Fruit fly (Drosophila melanogaster) whole organism, embryonic: ENCODE measurements around the gene CG43273.

Experiments used
- CG10274 ChIP-seq: fragments of 200-800 bp; sonication (Bioruptor generic); optimal IDR thresholded peaks from 3 replicates; lab custom pipeline; 2017; ENCODE audit warnings: missing biosample characterization, mild to moderate bottlenecking, missing genetic modification characterization
- CG11456 ChIP-seq: fragments of 200-800 bp; sonication (Bioruptor generic); IDR thresholded peaks from 3 replicates; pipeline ENCODE4 v1.3.6; 2022; ENCODE audit warnings: missing biosample characterization, missing genetic modification characterization
- CG12155 ChIP-seq: fragments of 200-800 bp; sonication (Bioruptor generic); optimal IDR thresholded peaks from 3 replicates; lab custom pipeline; 2016; ENCODE audit warnings: missing biosample characterization, missing genetic modification characterization
- CG1529 ChIP-seq: fragments of 200-800 bp; sonication (Bioruptor generic); optimal IDR thresholded peaks from 3 replicates; lab custom pipeline; 2018; ENCODE audit warnings: missing biosample characterization, missing genetic modification characterization
- CG16813 ChIP-seq: fragments of 200-800 bp; sonication (Bioruptor generic); IDR thresholded peaks from 3 replicates; pipeline ENCODE4 v1.3.6; 2022; ENCODE audit warnings: missing biosample characterization, missing genetic modification characterization; ENCODE audit not compliant: partially characterized antibody
- CG17385 ChIP-seq: fragments of 200-800 bp; sonication (Bioruptor generic); optimal IDR thresholded peaks from 3 replicates; lab custom pipeline; 2018; ENCODE audit warnings: missing biosample characterization, mild to moderate bottlenecking, missing genetic modification characterization
- CG2875 ChIP-seq: fragments of 200-800 bp; sonication (Bioruptor generic); optimal IDR thresholded peaks from 2 replicates; lab custom pipeline; 2017; ENCODE audit warnings: missing biosample characterization, mild to moderate bottlenecking, missing genetic modification characterization, missing genetic modification reagents
- CG31224 ChIP-seq: fragments of 200-800 bp; sonication (Bioruptor generic); IDR thresholded peaks from 2 replicates; pipeline ENCODE4 v1.3.6; 2022; ENCODE audit warnings: missing biosample characterization, missing genetic modification characterization
- CG31441 ChIP-seq: fragments of 200-800 bp; sonication (Bioruptor generic); IDR thresholded peaks from 2 replicates; pipeline ENCODE4 v1.3.6; 2022; ENCODE audit warnings: missing biosample characterization, missing genetic modification characterization
- CG4820 ChIP-seq: fragments of 200-800 bp; sonication (Bioruptor generic); optimal IDR thresholded peaks from 3 replicates; lab custom pipeline; 2016; ENCODE audit warnings: missing biosample characterization, missing genetic modification characterization
- CG7745 ChIP-seq: fragments of 200-800 bp; sonication (Bioruptor generic); optimal IDR thresholded peaks from 2 replicates; lab custom pipeline; 2018; ENCODE audit warnings: missing biosample characterization, mild to moderate bottlenecking, missing genetic modification characterization, moderate library complexity
- CoRest ChIP-seq: fragments of 200-800 bp; sonication (Bioruptor generic); optimal IDR thresholded peaks from 3 replicates; lab custom pipeline; 2018; ENCODE audit warnings: missing biosample characterization, mild to moderate bottlenecking, missing genetic modification characterization, moderate library complexity
- Doc2 ChIP-seq: fragments of 200-800 bp; sonication (Bioruptor generic); IDR thresholded peaks from 2 replicates; pipeline ENCODE4 v1.3.6; 2022; ENCODE audit warnings: missing biosample characterization, missing genetic modification characterization
- Dp ChIP-seq: fragments of 200-800 bp; sonication (Bioruptor generic); optimal IDR thresholded peaks from 2 replicates; lab custom pipeline; 2018; ENCODE audit warnings: missing biosample characterization, mild to moderate bottlenecking, missing genetic modification characterization, moderate library complexity
- E2f2 ChIP-seq: fragments of 200-800 bp; sonication (Bioruptor generic); IDR thresholded peaks from 2 replicates; pipeline ENCODE4 v1.3.6; 2022; ENCODE audit warnings: missing biosample characterization, missing genetic modification characterization
- Ets97D ChIP-seq: fragments of 200-800 bp; sonication (Bioruptor generic); optimal IDR thresholded peaks from 3 replicates; lab custom pipeline; 2016; ENCODE audit warnings: missing biosample characterization, missing genetic modification characterization
- Hand ChIP-seq: fragments of 200-800 bp; sonication (Bioruptor generic); optimal IDR thresholded peaks from 2 replicates; lab custom pipeline; 2017; ENCODE audit warnings: mild to moderate bottlenecking, missing biosample characterization, missing genetic modification reagents, missing genetic modification characterization
- HmgD ChIP-seq: fragments of 200-800 bp; sonication (Bioruptor generic); optimal IDR thresholded peaks from 3 replicates; lab custom pipeline; 2016; ENCODE audit warnings: missing biosample characterization, missing genetic modification characterization
- Lpt ChIP-seq: fragments of >200 bp; optimal IDR thresholded peaks from 2 replicates; lab custom pipeline; 2018; ENCODE audit warnings: missing biosample characterization, missing genetic modification characterization
- MESR4 ChIP-seq: fragments of 200-800 bp; sonication (Bioruptor generic); optimal IDR thresholded peaks from 2 replicates; lab custom pipeline; 2018; ENCODE audit warnings: missing biosample characterization, mild to moderate bottlenecking, missing genetic modification characterization, moderate library complexity
- Neu2 ChIP-seq: fragments of 200-800 bp; sonication (Bioruptor generic); optimal IDR thresholded peaks from 3 replicates; lab custom pipeline; 2016; ENCODE audit warnings: missing biosample characterization, missing genetic modification characterization, borderline replicate concordance
- Nf-YB ChIP-seq: fragments of 200-800 bp; sonication (Bioruptor generic); optimal IDR thresholded peaks from 3 replicates; lab custom pipeline; 2019; ENCODE audit warnings: missing biosample characterization, mild to moderate bottlenecking, missing genetic modification characterization, moderate library complexity
- Oli ChIP-seq: fragments of 200-800 bp; sonication (Bioruptor generic); optimal IDR thresholded peaks from 2 replicates; lab custom pipeline; 2018; ENCODE audit warnings: missing biosample characterization, mild to moderate bottlenecking, missing genetic modification characterization, moderate library complexity
- Sin3A ChIP-seq: fragments of >200 bp; optimal IDR thresholded peaks from 2 replicates; lab custom pipeline; 2018
- Tbp ChIP-seq: fragments of >200 bp; optimal IDR thresholded peaks from 2 replicates; lab custom pipeline; 2018; ENCODE audit warnings: missing biosample characterization, missing genetic modification characterization
- ab ChIP-seq: fragments of 200-800 bp; sonication (Bioruptor generic); optimal IDR thresholded peaks from 2 replicates; lab custom pipeline; 2016; ENCODE audit warnings: missing biosample characterization, missing genetic modification characterization
- al ChIP-seq: fragments of 200-800 bp; sonication (Bioruptor generic); IDR thresholded peaks from 2 replicates; pipeline ENCODE4 v1.3.6; 2022; ENCODE audit warnings: missing biosample characterization, missing genetic modification characterization
- bowl ChIP-seq: fragments of 200-800 bp; sonication (Bioruptor generic); IDR thresholded peaks from 2 replicates; pipeline ENCODE4 v1.3.6; 2022; ENCODE audit warnings: missing biosample characterization, missing genetic modification characterization
- bsh ChIP-seq, 2 experiments: fragments of 200-800 bp; sonication (Bioruptor generic); optimal IDR thresholded peaks; 2 replicates each; lab custom pipeline; 2017 to 2018; ENCODE audit warnings: mild to moderate bottlenecking in 2 of 2, missing biosample characterization in 2 of 2, missing genetic modification characterization in 2 of 2, moderate library complexity in 1 of 2
- cas ChIP-seq: fragments of 200-800 bp; sonication (Bioruptor generic); IDR thresholded peaks from 2 replicates; pipeline ENCODE4 v1.3.6; 2022; ENCODE audit warnings: missing biosample characterization, missing genetic modification characterization
- caup ChIP-seq: fragments of 200-800 bp; sonication (Bioruptor generic); optimal IDR thresholded peaks from 3 replicates; lab custom pipeline; 2017; ENCODE audit warnings: missing biosample characterization, mild to moderate bottlenecking, missing genetic modification characterization, moderate library complexity; ENCODE audit not compliant: severe bottlenecking
- croc ChIP-seq: fragments of 200-800 bp; sonication (Bioruptor generic); conservative IDR thresholded peaks from 3 replicates; pipeline ENCODE4 v1.3.6; 2022; ENCODE audit warnings: missing biosample characterization, missing genetic modification characterization
- dysf ChIP-seq: fragments of 200-800 bp; sonication (Bioruptor generic); IDR thresholded peaks from 3 replicates; pipeline ENCODE4 v1.3.6; 2022; ENCODE audit warnings: missing biosample characterization, missing genetic modification characterization
- gce ChIP-seq: fragments of 200-800 bp; sonication (Bioruptor generic); IDR thresholded peaks from 3 replicates; pipeline ENCODE4 v1.3.6; 2022; ENCODE audit warnings: missing biosample characterization, missing genetic modification characterization
- gsb-n ChIP-seq: fragments of 200-800 bp; sonication (Bioruptor generic); optimal IDR thresholded peaks from 3 replicates; lab custom pipeline; 2018; ENCODE audit warnings: missing biosample characterization, mild to moderate bottlenecking, missing genetic modification characterization
- lilli ChIP-seq: fragments of 200-800 bp; sonication (Bioruptor generic); optimal IDR thresholded peaks from 3 replicates; lab custom pipeline; 2016; ENCODE audit warnings: missing biosample characterization, missing genetic modification characterization
- luna ChIP-seq: fragments of 200-800 bp; sonication (Bioruptor generic); optimal IDR thresholded peaks from 2 replicates; lab custom pipeline; 2016; ENCODE audit warnings: missing biosample characterization, missing genetic modification characterization
- maf-S ChIP-seq: fragments of 200-800 bp; sonication (Bioruptor generic); optimal IDR thresholded peaks from 2 replicates; lab custom pipeline; 2016; ENCODE audit warnings: missing biosample characterization, missing genetic modification characterization
- nerfin-2 ChIP-seq: fragments of 200-800 bp; sonication (Bioruptor generic); IDR thresholded peaks from 2 replicates; pipeline ENCODE4 v1.3.6; 2022; ENCODE audit warnings: missing biosample characterization, missing genetic modification characterization; ENCODE audit not compliant: partially characterized antibody
- salm ChIP-seq: fragments of 200-800 bp; sonication (Bioruptor generic); optimal IDR thresholded peaks from 2 replicates; lab custom pipeline; 2018; ENCODE audit warnings: missing biosample characterization, mild to moderate bottlenecking, missing genetic modification characterization
- schlank ChIP-seq: fragments of 200-800 bp; sonication (Bioruptor generic); optimal IDR thresholded peaks from 2 replicates; lab custom pipeline; 2018; ENCODE audit warnings: missing biosample characterization, mild to moderate bottlenecking, missing genetic modification characterization
- scrt ChIP-seq: fragments of 200-800 bp; sonication (Bioruptor generic); optimal IDR thresholded peaks from 2 replicates; lab custom pipeline; 2018; ENCODE audit warnings: missing biosample characterization, mild to moderate bottlenecking, missing genetic modification characterization, moderate library complexity
- slou ChIP-seq: fragments of 200-800 bp; sonication (Bioruptor generic); optimal IDR thresholded peaks from 3 replicates; lab custom pipeline; 2016; ENCODE audit warnings: missing biosample characterization, missing genetic modification characterization
- sr ChIP-seq: fragments of 200-800 bp; sonication (Bioruptor generic); IDR thresholded peaks from 3 replicates; pipeline ENCODE4 v1.3.6; 2022; ENCODE audit warnings: missing biosample characterization, missing genetic modification characterization
- unc-4 ChIP-seq: fragments of 200-800 bp; sonication (Bioruptor generic); IDR thresholded peaks from 2 replicates; pipeline ENCODE4 v1.3.6; 2022; ENCODE audit warnings: missing biosample characterization, missing genetic modification characterization; ENCODE audit not compliant: partially characterized antibody
- vfl ChIP-seq: fragments of 200-800 bp; sonication (Bioruptor generic); optimal IDR thresholded peaks from 2 replicates; lab custom pipeline; 2016; ENCODE audit warnings: missing biosample characterization, missing genetic modification characterization
- wor ChIP-seq: fragments of 200-800 bp; sonication (Bioruptor generic); IDR thresholded peaks from 2 replicates; pipeline ENCODE4 v1.3.6; 2022; ENCODE audit warnings: missing biosample characterization, missing genetic modification characterization
- z ChIP-seq: fragments of 200-800 bp; sonication (Bioruptor generic); IDR thresholded peaks from 3 replicates; pipeline ENCODE4 v1.3.6; 2022; ENCODE audit warnings: missing biosample characterization, missing genetic modification characterization
- zfh2 ChIP-seq: fragments of 200-800 bp; sonication (Bioruptor generic); optimal IDR thresholded peaks from 2 replicates; lab custom pipeline; 2016; ENCODE audit warnings: missing biosample characterization, missing genetic modification characterization

CG43273 gene

dm6 chr3R:24875939-24876842 is 46.1 kb downstream of the CG43273 start, which contains the start of gene CG3744 (continued):
- TF ChIP-seq Hand (peak; percentile 68), salm (peak; percentile 76), ab (GFP tag; lab: Kevin White, UChicago) (peak; percentile 66), al (GFP tag; lab: Robert Waterston, UW) (peak; percentile 94), bowl (peak; percentile 86), CG2875 (GFP tag; lab: Kevin White, UChicago) (peak; percentile 74), CG7745 (tag; lab: Kevin White, UChicago) (no peak), CG1529 (GFP tag; lab: Kevin White, UChicago) (peak; percentile 66), maf-S (GFP tag; lab: Kevin White, UChicago) (peak; percentile 36), Lpt (GFP tag; lab: Kevin White, UChicago) (no peak), vfl (GFP tag; lab: Kevin White, UChicago) (peak; percentile 73), caup (GFP tag; lab: Kevin White, UChicago) (peak; percentile 93), nerfin-2 (peak; percentile 65), gce (peak; percentile 87), luna (GFP tag; lab: Kevin White, UChicago) (peak; percentile 37), CG4820 (GFP tag; lab: Kevin White, UChicago) (peak; percentile 81), CG31224 (GFP tag; lab: Robert Waterston, UW) (peak; percentile 87), slou (GFP tag; lab: Kevin White, UChicago) (peak; percentile 85), Tbp (no peak), wor (peak; percentile 82)

dm6 chr3R:24876843-24877457 is 46.8 kb downstream of the CG43273 start, which contains the start of the genes CG11089 and CG31381:
TSS of gene CG11089 (plus strand) at chr3R:24877045.
TSS of gene CG31381 (plus strand) at chr3R:24877045.
- peak; percentile 22 for TF ChIP-seq MESR4 (GFP tag; lab: Kevin White, UChicago)
- TF ChIP-seq bsh (GFP tag; optimal IDR thresholded peaks at IDR 0.05; lab: Kevin White, UChicago): no peak
- TF ChIP-seq schlank (tag; lab: Kevin White, UChicago): no peak
- TF ChIP-seq lilli (GFP tag; lab: Kevin White, UChicago): no peak
- peak; percentile 6 for TF ChIP-seq Sin3A (lab: Kevin White, UChicago)
- TF ChIP-seq CG17385 (GFP tag; lab: Kevin White, UChicago): no peak
- 0 out of 3 replicates have a peak, but pooled peaks have one; percentile 3 for TF ChIP-seq croc
- TF ChIP-seq gsb-n: no peak
- TF ChIP-seq HmgD (GFP tag; lab: Kevin White, UChicago): no peak
- peak; percentile 44 for TF ChIP-seq Ets97D (GFP tag; lab: Kevin White, UChicago)
- TF ChIP-seq CG10274 (GFP tag; lab: Kevin White, UChicago): no peak
- TF ChIP-seq Nf-YB (GFP tag; lab: Kevin White, UChicago): peak; percentile 7
- TF ChIP-seq sr: no peak
- TF ChIP-seq unc-4 (GFP tag; lab: Robert Waterston, UW): peak; percentile 16; the same call in 1 of the 2 replicates
- TF ChIP-seq dysf (GFP tag; lab: Robert Waterston, UW): no peak
- no peak for TF ChIP-seq Oli (tag; lab: Kevin White, UChicago)
- peak; percentile 84 for TF ChIP-seq scrt (GFP tag; lab: Kevin White, UChicago)
- peak; percentile 97 for TF ChIP-seq E2f2 (GFP tag; lab: Robert Waterston, UW)
- TF ChIP-seq Neu2: no peak
- TF ChIP-seq z (GFP tag; lab: Robert Waterston, UW): no peak
- TF ChIP-seq Dp (GFP tag; lab: Kevin White, UChicago): peak; percentile 96
- TF ChIP-seq CG16813 (GFP tag; lab: Robert Waterston, UW): no peak
- TF ChIP-seq CoRest: no peak
- no peak for TF ChIP-seq cas (GFP tag; lab: Robert Waterston, UW)
- 0 out of 2 replicates have a peak, but pooled peaks have one; percentile 7 for TF ChIP-seq CG31441 (GFP tag; lab: Robert Waterston, UW)
- TF ChIP-seq Doc2 (GFP tag; lab: Robert Waterston, UW): no peak
- no peak for TF ChIP-seq zfh2
- TF ChIP-seq CG11456 (GFP tag; lab: Robert Waterston, UW): no peak
- TF ChIP-seq CG12155 (GFP tag; lab: Kevin White, UChicago): no peak
